Fruit fly (Drosophila melanogaster) whole organism, adult: ENCODE results near the gene Mnr.

Source experiments
- CG11617 ChIP-seq: fragments of 200-800 bp; sonication (Bioruptor generic); optimal IDR thresholded peaks from 2 replicates; lab custom pipeline; 2017; ENCODE audit warnings: mild to moderate bottlenecking, missing biosample characterization, missing genetic modification reagents, missing genetic modification characterization
- CG12768 ChIP-seq: fragments of 200-800 bp; sonication (Bioruptor generic); optimal IDR thresholded peaks from 2 replicates; lab custom pipeline; 2017; ENCODE audit warnings: missing biosample characterization, missing genetic modification characterization, mild to moderate bottlenecking, moderate library complexity, missing genetic modification reagents
- CG14711 ChIP-seq: fragments of 200-800 bp; sonication (Bioruptor generic); optimal IDR thresholded peaks from 2 replicates; lab custom pipeline; 2018; ENCODE audit warnings: missing biosample characterization, mild to moderate bottlenecking, missing genetic modification characterization, moderate library complexity
- CG1620 ChIP-seq: fragments of 200-800 bp; sonication (Bioruptor generic); optimal IDR thresholded peaks from 2 replicates; lab custom pipeline; 2016; ENCODE audit warnings: missing biosample characterization, missing genetic modification characterization
- CG33017 ChIP-seq: fragments of 200-800 bp; sonication (Bioruptor generic); optimal IDR thresholded peaks from 2 replicates; lab custom pipeline; 2018; ENCODE audit warnings: missing biosample characterization, mild to moderate bottlenecking, missing genetic modification characterization, moderate library complexity
- CG5204 ChIP-seq: fragments of 200-800 bp; sonication (Bioruptor generic); optimal IDR thresholded peaks from 2 replicates; lab custom pipeline; 2016; ENCODE audit warnings: missing biosample characterization, missing genetic modification characterization
- CG7045 ChIP-seq: fragments of 200-800 bp; sonication (Bioruptor generic); optimal IDR thresholded peaks from 2 replicates; lab custom pipeline; 2017; ENCODE audit warnings: missing biosample characterization, mild to moderate bottlenecking, missing genetic modification characterization
- CG7101 ChIP-seq: fragments of 200-800 bp; sonication (Bioruptor generic); optimal IDR thresholded peaks from 2 replicates; lab custom pipeline; 2018; ENCODE audit warnings: missing biosample characterization, mild to moderate bottlenecking, missing genetic modification characterization, moderate library complexity
- Clk ChIP-seq: fragments of 200-800 bp; sonication (Bioruptor generic); optimal IDR thresholded peaks from 2 replicates; lab custom pipeline; 2017; ENCODE audit warnings: missing biosample characterization, missing genetic modification characterization
- Crg-1 ChIP-seq: fragments of 200-800 bp; sonication (Bioruptor generic); optimal IDR thresholded peaks from 2 replicates; lab custom pipeline; 2016; ENCODE audit warnings: missing biosample characterization, missing genetic modification characterization
- Hr96 ChIP-seq: fragments of 200-800 bp; sonication (Bioruptor generic); optimal IDR thresholded peaks from 2 replicates; lab custom pipeline; 2016; ENCODE audit warnings: missing biosample characterization, missing genetic modification characterization
- Mnt ChIP-seq: fragments of 200-800 bp; sonication (Bioruptor generic); optimal IDR thresholded peaks from 2 replicates; lab custom pipeline; 2016; ENCODE audit warnings: missing biosample characterization, mild to moderate bottlenecking, missing genetic modification characterization
- bab1 ChIP-seq: fragments of 200-800 bp; sonication (Bioruptor generic); optimal IDR thresholded peaks from 3 replicates; lab custom pipeline; 2019; ENCODE audit warnings: missing biosample characterization, mild to moderate bottlenecking, missing genetic modification characterization, moderate library complexity
- cic ChIP-seq: fragments of 200-800 bp; sonication (Bioruptor generic); optimal IDR thresholded peaks from 2 replicates; lab custom pipeline; 2017; ENCODE audit warnings: missing biosample characterization, mild to moderate bottlenecking, missing genetic modification characterization, moderate library complexity
- cnc ChIP-seq, 2 experiments: fragments of >200 bp; optimal IDR thresholded peaks; 2 replicates each; lab custom pipeline; 2017
- kay ChIP-seq: fragments of 200-800 bp; sonication (Bioruptor generic); peaks from one replicate; lab custom pipeline; 2016; ENCODE audit warnings: missing biosample characterization, missing genetic modification characterization, borderline replicate concordance
- ovo ChIP-seq: fragments of 200-800 bp; sonication (Bioruptor generic); optimal IDR thresholded peaks from 2 replicates; lab custom pipeline; 2016; ENCODE audit warnings: missing biosample characterization, missing genetic modification characterization
- pad ChIP-seq: fragments of 200-800 bp; sonication (Bioruptor generic); optimal IDR thresholded peaks from 3 replicates; lab custom pipeline; 2017; ENCODE audit warnings: missing biosample characterization, missing genetic modification characterization, mild to moderate bottlenecking, moderate library complexity, missing genetic modification reagents
- tj ChIP-seq: fragments of 200-800 bp; sonication (Bioruptor generic); optimal IDR thresholded peaks from 3 replicates; lab custom pipeline; 2017; ENCODE audit warnings: missing biosample characterization, mild to moderate bottlenecking, missing genetic modification characterization, moderate library complexity
- toe ChIP-seq: fragments of 200-800 bp; sonication (Bioruptor generic); optimal IDR thresholded peaks from 2 replicates; lab custom pipeline; 2016; ENCODE audit warnings: missing biosample characterization, missing genetic modification characterization

Mnr gene

dm6 chrX:21281039-21281911 lies at the start of gene Mnr:
Gene Mnr, minus strand, starts transcription at chrX:21281171.
- TF ChIP-seq pad (GFP tag; lab: Kevin White, UChicago) (peak; percentile 8), ovo (peak; percentile 47), Mnt (peak; percentile 85), CG12768 (peak; percentile 34), CG5204 (GFP tag; lab: Kevin White, UChicago) (no peak), tj (GFP tag; lab: Kevin White, UChicago) (peak; percentile 90), cic (GFP tag; lab: Kevin White, UChicago) (peak; percentile 55), CG7101 (tag; lab: Kevin White, UChicago) (no peak), Hr96 (GFP tag; lab: Kevin White, UChicago) (peak; percentile 47), CG33017 (no peak)

dm6 chrX:21323933-21324688 lies 43.1 kb upstream of the Mnr start, which contains the start of the genes Dd and CG1486:
Gene Dd, minus strand, starts transcription at chrX:21324009.
Gene CG1486, plus strand, starts transcription at chrX:21324046.
- TF ChIP-seq cnc (optimal IDR thresholded peaks at IDR 0.05; lab: Kevin White, UChicago), result no peak
- peak; percentile 8 for TF ChIP-seq CG11617 (GFP tag; lab: Kevin White, UChicago)
- TF ChIP-seq toe (GFP tag; lab: Kevin White, UChicago), result no peak
- TF ChIP-seq cic (GFP tag; lab: Kevin White, UChicago), result no peak
- TF ChIP-seq tj (GFP tag; lab: Kevin White, UChicago), result peak; percentile 94
- no peak for TF ChIP-seq CG1620 (GFP tag; lab: Kevin White, UChicago)
- TF ChIP-seq CG7101 (tag; lab: Kevin White, UChicago), result peak; percentile 27
- TF ChIP-seq Mnt, result peak; percentile 51
- no peak for TF ChIP-seq ovo
- TF ChIP-seq Crg-1, result no peak
- TF ChIP-seq bab1 (GFP tag; lab: Kevin White, UChicago), result peak; percentile 15
- peak; percentile 36 for TF ChIP-seq pad (GFP tag; lab: Kevin White, UChicago)
- no peak for TF ChIP-seq Hr96 (GFP tag; lab: Kevin White, UChicago)

dm6 chrX:21323171-21323695 lies 42.3 kb upstream of the Mnr start:
- TF ChIP-seq CG11617 (GFP tag; lab: Kevin White, UChicago), result no peak
- TF ChIP-seq ovo, result no peak
- TF ChIP-seq cnc (optimal IDR thresholded peaks at IDR 0.05; lab: Kevin White, UChicago), result no peak

dm6 chrX:21322289-21322981 lies 41.5 kb upstream of the Mnr start:
- TF ChIP-seq pad (GFP tag; lab: Kevin White, UChicago) (peak; percentile 62), CG7045 (GFP tag; lab: Kevin White, UChicago) (peak; percentile 33), ovo (no peak), CG1620 (GFP tag; lab: Kevin White, UChicago) (no peak), toe (GFP tag; lab: Kevin White, UChicago) (peak; percentile 48), Clk (peak; percentile 30), CG14711 (peak; percentile 64)

- peak; percentile 85 for TF ChIP-seq tj (GFP tag; lab: Kevin White, UChicago)
- TF ChIP-seq cnc (optimal IDR thresholded peaks at IDR 0.05; lab: Kevin White, UChicago), result no peak
- TF ChIP-seq toe (GFP tag; lab: Kevin White, UChicago), result peak; percentile 67
- peak; percentile 81 for TF ChIP-seq bab1 (GFP tag; lab: Kevin White, UChicago)
- TF ChIP-seq Hr96 (GFP tag; lab: Kevin White, UChicago), result no peak
- TF ChIP-seq Clk, result peak; percentile 16
- TF ChIP-seq CG14711, result peak; percentile 82
- peak; percentile 76 for TF ChIP-seq cic (GFP tag; lab: Kevin White, UChicago)
- TF ChIP-seq CG7101 (tag; lab: Kevin White, UChicago), result peak; percentile 89
- peak; percentile 83 for TF ChIP-seq CG1620 (GFP tag; lab: Kevin White, UChicago)
- TF ChIP-seq Crg-1, result peak; percentile 84
- TF ChIP-seq pad (GFP tag; lab: Kevin White, UChicago), result peak; percentile 75
- TF ChIP-seq CG33017, result peak; percentile 67
- TF ChIP-seq CG7045 (GFP tag; lab: Kevin White, UChicago), result peak; percentile 65
- peak; percentile 80 for TF ChIP-seq CG11617 (GFP tag; lab: Kevin White, UChicago)
- TF ChIP-seq ovo, result peak; percentile 55
- TF ChIP-seq kay, result no peak
- TF ChIP-seq Mnt, result peak; percentile 56
- peak; percentile 76 for TF ChIP-seq CG12768
- TF ChIP-seq CG5204 (GFP tag; lab: Kevin White, UChicago), result peak; percentile 77
These were observed 38.3 kb upstream of the Mnr start, which contains the start of the genes SLIRP1 and anox for dm6 chrX:21319202-21319772. Gene SLIRP1, minus strand, starts transcription at chrX:21319296. Gene anox, minus strand, starts transcription at chrX:21319296.
